Fruit fly (Drosophila melanogaster): ENCODE results near the gene CG32756.
A peak's percentile ranks its signal among the peaks of the same experiment; 100 is the strongest.

The CG32756 gene

DNA sequence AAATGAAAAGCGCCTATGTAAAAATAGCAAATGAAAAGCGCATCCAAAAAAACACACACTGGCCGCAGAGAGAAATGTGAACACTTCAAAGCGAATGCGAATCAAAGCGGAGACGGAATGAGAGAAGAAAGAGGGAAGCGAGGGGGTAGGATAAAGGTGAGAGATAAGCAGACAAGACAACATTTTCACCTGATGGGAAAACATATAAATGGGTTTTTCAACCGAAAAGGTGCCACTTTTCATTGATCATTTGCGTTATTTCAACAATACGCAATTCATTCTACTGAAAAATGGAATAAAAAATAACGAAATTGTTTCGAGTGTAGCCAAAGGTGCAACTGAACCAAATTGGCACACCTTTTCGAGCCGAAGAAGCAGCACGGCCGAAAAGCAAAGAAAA, 31.6 kb downstream of the CG32756 start (continued):
- TF ChIP-seq Dbx (GFP tag; IDR thresholded peaks at IDR 0.05) (no peak), dmrt11E (tag; optimal IDR thresholded peaks at IDR 0.05) (no peak), CG18764 (GFP tag; optimal IDR thresholded peaks at IDR 0.05) (no peak), Med (GFP tag) (peak; percentile 78), dpn (GFP tag; optimal IDR thresholded peaks at IDR 0.05) (no peak), Ravus (GFP tag; IDR thresholded peaks at IDR 0.05) (no peak), CG10979 (tag; optimal IDR thresholded peaks at IDR 0.05) (no peak), otp (GFP tag; IDR thresholded peaks at IDR 0.05) (no peak), CG6765 (GFP tag; optimal IDR thresholded peaks at IDR 0.05) (no peak), D19B (GFP tag; optimal IDR thresholded peaks at IDR 0.05) (no peak), CG17385 (GFP tag; optimal IDR thresholded peaks at IDR 0.05) (no peak), CG8388 (GFP tag; optimal IDR thresholded peaks at IDR 0.05) (no peak), Nf-YA (GFP tag; IDR thresholded peaks at IDR 0.05) (no peak), CG18599 (GFP tag; optimal IDR thresholded peaks at IDR 0.05) (peak; percentile 0), sd (tag; optimal IDR thresholded peaks at IDR 0.05) (no peak), CG17802 (tag; optimal IDR thresholded peaks at IDR 0.05) (no peak), CG3838 (GFP tag; optimal IDR thresholded peaks at IDR 0.05) (no peak), CG8944 (GFP tag; optimal IDR thresholded peaks at IDR 0.05) (peak; percentile 2), tin (GFP tag; optimal IDR thresholded peaks at IDR 0.05) (no peak), Dip2 (GFP tag; IDR thresholded peaks at IDR 0.05) (no peak), CG11398 (GFP tag; optimal IDR thresholded peaks at IDR 0.05) (no peak), D (optimal IDR thresholded peaks at IDR 0.05) (no peak), D (GFP tag; optimal IDR thresholded peaks at IDR 0.05) (no peak), hbn (GFP tag; IDR thresholded peaks at IDR 0.05; ENCODE audit: partially characterized antibody) (no peak), CG13624 (GFP tag; optimal IDR thresholded peaks at IDR 0.05) (no peak), CG16863 (GFP tag; optimal IDR thresholded peaks at IDR 0.05) (no peak), vfl (GFP tag; optimal IDR thresholded peaks at IDR 0.05) (no peak), da (GFP tag; optimal IDR thresholded peaks at IDR 0.05) (no peak), tna (GFP tag; IDR thresholded peaks at IDR 0.05; ENCODE audit: partially characterized antibody) (no peak), sr (GFP tag; IDR thresholded peaks at IDR 0.05) (no peak), CG13424 (tag; optimal IDR thresholded peaks at IDR 0.05) (peak; percentile 23), sisA (GFP tag; IDR thresholded peaks at IDR 0.05) (no peak), ato (GFP tag; IDR thresholded peaks at IDR 0.05; ENCODE audit: partially characterized antibody) (no peak), NfI (GFP tag; optimal IDR thresholded peaks at IDR 0.05) (no peak), eve (GFP tag; optimal IDR thresholded peaks at IDR 0.05) (peak in 1 of 2 experiments; percentile 11), Opbp (GFP tag; IDR thresholded peaks at IDR 0.05; ENCODE audit: partially characterized antibody) (no peak), CG4328 (GFP tag; optimal IDR thresholded peaks at IDR 0.05) (no peak), az2 (GFP tag; optimal IDR thresholded peaks at IDR 0.05) (no peak), Neu2 (GFP tag; optimal IDR thresholded peaks at IDR 0.05; ENCODE audit: borderline replicate concordance) (no peak), tgo (GFP tag; IDR thresholded peaks at IDR 0.05) (no peak), exex (tag; optimal IDR thresholded peaks at IDR 0.05) (no peak), CG11504 (tag; optimal IDR thresholded peaks at IDR 0.05) (peak; percentile 31), gcm2 (GFP tag; optimal IDR thresholded peaks at IDR 0.05) (no peak), CG6254 (GFP tag; optimal IDR thresholded peaks at IDR 0.05) (no peak), nom (GFP tag; optimal IDR thresholded peaks at IDR 0.05) (no peak), Doc2 (GFP tag; IDR thresholded peaks at IDR 0.05) (no peak), CG17829 (tag; optimal IDR thresholded peaks at IDR 0.05) (no peak), CG9932 (GFP tag; IDR thresholded peaks at IDR 0.05) (0 out of 2 replicates have a peak, but pooled peaks have one; percentile 4), pan (optimal IDR thresholded peaks at IDR 0.05) (no peak), pan (GFP tag; optimal IDR thresholded peaks at IDR 0.05 in 1 of 2, IDR thresholded peaks at IDR 0.05 in 1 of 2) (peak in 1 of 2 experiments; percentile 26), Hsf (GFP tag; optimal IDR thresholded peaks at IDR 0.05) (peak; percentile 19), schlank (tag; optimal IDR thresholded peaks at IDR 0.05) (no peak)
